Worm (Caenorhabditis elegans) whole organism, L4 larva: Measurements from ENCODE around the gene K10B2.4.

Source experiments
- F49E8.2 ChIP-seq: sonication (generic microtip); optimal IDR thresholded peaks from 2 replicates; lab custom pipeline; 2016; ENCODE audit warnings: missing compliant biosample characterization, mild to moderate bottlenecking, missing genetic modification characterization, borderline replicate concordance
- R02D3.7 ChIP-seq: fragments of 150-350 bp; sonication (generic microtip); optimal IDR thresholded peaks from 3 replicates; lab custom pipeline; 2014; ENCODE audit warnings: missing biosample characterization, missing genetic modification characterization
- Y5F2A.4 ChIP-seq: fragments of 200-800 bp; sonication (Bioruptor generic); optimal IDR thresholded peaks from 2 replicates; lab custom pipeline; 2018; ENCODE audit warnings: mild to moderate bottlenecking, missing genetic modification characterization, missing compliant biosample characterization
- ZK337.2 ChIP-seq: fragments of 200-800 bp; sonication (Bioruptor generic); IDR thresholded peaks from 2 replicates; pipeline ENCODE4 v1.3.6; 2022; ENCODE audit warnings: missing genetic modification reagents, missing genetic modification characterization, missing compliant biosample characterization
- aha-1 ChIP-seq: fragments of 150-350 bp; peaks from one replicate; lab custom pipeline; 2014; ENCODE audit warnings: missing biosample characterization, missing genetic modification characterization
- aly-2 ChIP-seq: sonication (generic microtip); optimal IDR thresholded peaks from 2 replicates; lab custom pipeline; 2018; ENCODE audit warnings: missing biosample characterization, missing genetic modification characterization
- ama-1 ChIP-seq: fragments of 150-350 bp; optimal IDR thresholded peaks from 2 replicates; lab custom pipeline; 2014; ENCODE audit warnings: inconsistent platforms, mixed read lengths
- arid-1 ChIP-seq: fragments of 200-800 bp; sonication (Bioruptor generic); conservative IDR thresholded peaks from 2 replicates; pipeline ENCODE4 v1.3.6; 2022; ENCODE audit warnings: missing genetic modification reagents, missing genetic modification characterization, missing compliant biosample characterization
- ceh-44 ChIP-seq: fragments of 200-800 bp; sonication (Bioruptor generic); IDR thresholded peaks from 2 replicates; pipeline ENCODE4 v1.3.6; 2022; ENCODE audit warnings: missing genetic modification reagents, missing genetic modification characterization, missing compliant biosample characterization
- ceh-82 ChIP-seq: sonication (generic microtip); optimal IDR thresholded peaks from 2 replicates; lab custom pipeline; 2017; ENCODE audit warnings: missing biosample characterization, missing genetic modification characterization
- ces-1 ChIP-seq: fragments of 150-350 bp; sonication (generic microtip); optimal IDR thresholded peaks from 4 replicates; lab custom pipeline; 2014; ENCODE audit warnings: missing biosample characterization, missing genetic modification reagents, missing genetic modification characterization
- ctbp-1 ChIP-seq: fragments of 200-800 bp; sonication (Bioruptor generic); IDR thresholded peaks from 2 replicates; pipeline ENCODE4 v1.3.6; 2022; ENCODE audit warnings: missing genetic modification reagents, missing genetic modification characterization, missing compliant biosample characterization
- daf-12 ChIP-seq: fragments of 150-350 bp; optimal IDR thresholded peaks from 2 replicates; lab custom pipeline; 2014; ENCODE audit warnings: missing biosample characterization, missing genetic modification reagents, missing genetic modification characterization
- daf-16 ChIP-seq, 3 experiments: sonication (generic microtip); optimal IDR thresholded peaks; 2 replicates each; lab custom pipeline; 2016 to 2017; ENCODE audit warnings: missing genetic modification characterization in 3 of 3, missing genetic modification reagents in 3 of 3, mild to moderate bottlenecking in 2 of 3, missing compliant biosample characterization in 2 of 3, missing biosample characterization in 1 of 3, moderate library complexity in 1 of 3
- daf-19 ChIP-seq: fragments of 200-800 bp; sonication (Bioruptor generic); conservative IDR thresholded peaks from 2 replicates; pipeline ENCODE4 v1.3.6; 2022; ENCODE audit warnings: missing genetic modification characterization, missing compliant biosample characterization
- daf-8 ChIP-seq: fragments of 200-800 bp; sonication (Bioruptor generic); IDR thresholded peaks from 2 replicates; pipeline ENCODE4 v1.3.6; 2022; ENCODE audit warnings: missing genetic modification characterization, missing compliant biosample characterization
- dmd-6 ChIP-seq: fragments of 200-800 bp; sonication (Bioruptor generic); IDR thresholded peaks from 2 replicates; pipeline ENCODE4 v1.3.6; 2022; ENCODE audit warnings: missing genetic modification reagents, missing genetic modification characterization, missing compliant biosample characterization
- dve-1 ChIP-seq: sonication (generic microtip); optimal IDR thresholded peaks from 2 replicates; lab custom pipeline; 2017; ENCODE audit warnings: antibody characterized with exemption, mild to moderate bottlenecking, missing genetic modification characterization, missing compliant biosample characterization; ENCODE audit not compliant: insufficient read depth
- egl-27 ChIP-seq: sonication (generic microtip); optimal IDR thresholded peaks from 3 replicates; lab custom pipeline; 2017; ENCODE audit warnings: missing biosample characterization, missing genetic modification reagents, missing genetic modification characterization
- egl-43 ChIP-seq: fragments of 200-800 bp; sonication (Bioruptor generic); IDR thresholded peaks from 2 replicates; pipeline ENCODE4 v1.3.6; 2022; ENCODE audit warnings: missing genetic modification reagents, missing genetic modification characterization, missing compliant biosample characterization
- gei-8 ChIP-seq: fragments of 200-800 bp; sonication (Bioruptor generic); optimal IDR thresholded peaks from 2 replicates; lab custom pipeline; 2018; ENCODE audit warnings: mild to moderate bottlenecking, missing genetic modification characterization, missing compliant biosample characterization
- hif-1 ChIP-seq, 2 experiments: sonication (generic microtip); optimal IDR thresholded peaks; 2 replicates each; lab custom pipeline; 2016 to 2017; ENCODE audit warnings: missing compliant biosample characterization in 2 of 2, missing genetic modification characterization in 2 of 2, missing genetic modification reagents in 2 of 2, missing genotype in 2 of 2, mild to moderate bottlenecking in 1 of 2
- hlh-11 ChIP-seq: fragments of 200-800 bp; sonication (Bioruptor generic); optimal IDR thresholded peaks from 2 replicates; lab custom pipeline; 2018; ENCODE audit warnings: mild to moderate bottlenecking, missing genetic modification characterization, missing compliant biosample characterization
- hlh-30 ChIP-seq: sonication (generic microtip); optimal IDR thresholded peaks from 2 replicates; lab custom pipeline; 2017; ENCODE audit warnings: antibody characterized with exemption, mild to moderate bottlenecking, missing genetic modification characterization, missing compliant biosample characterization; ENCODE audit not compliant: insufficient read depth
- jun-1 ChIP-seq: fragments of 150-350 bp; optimal IDR thresholded peaks from 2 replicates; lab custom pipeline; 2014; ENCODE audit warnings: missing biosample characterization, missing genetic modification reagents, missing genetic modification characterization
- lin-29 ChIP-seq: fragments of 200-800 bp; sonication (Bioruptor generic); IDR thresholded peaks from 2 replicates; pipeline ENCODE4 v1.3.6; 2022; ENCODE audit warnings: missing genetic modification reagents, missing genetic modification characterization, missing compliant biosample characterization
- lin-38 ChIP-seq: fragments of 200-800 bp; sonication (Bioruptor generic); IDR thresholded peaks from 2 replicates; pipeline ENCODE4 v1.3.6; 2022; ENCODE audit warnings: missing genetic modification reagents, missing genetic modification characterization, missing compliant biosample characterization
- lir-3 ChIP-seq: sonication (generic microtip); optimal IDR thresholded peaks from 2 replicates; lab custom pipeline; 2016; ENCODE audit warnings: mild to moderate bottlenecking, missing genetic modification characterization, missing compliant biosample characterization
- lsy-2 ChIP-seq, 2 experiments: fragments of 150-350 bp in 1 of 2; sonication (generic microtip) in 1 of 2; optimal IDR thresholded peaks; 2 replicates each; lab custom pipeline; 2014 to 2017; ENCODE audit warnings: missing biosample characterization in 2 of 2, missing genetic modification characterization in 2 of 2
- mes-2 ChIP-seq: sonication (generic microtip); optimal IDR thresholded peaks from 2 replicates; lab custom pipeline; 2016; ENCODE audit warnings: missing genotype, mild to moderate bottlenecking, missing genetic modification characterization, missing compliant biosample characterization; ENCODE audit not compliant: poor library complexity, severe bottlenecking
- mxl-2 ChIP-seq: fragments of 200-800 bp; sonication (Bioruptor generic); conservative IDR thresholded peaks from 2 replicates; pipeline ENCODE4 v1.3.6; 2022; ENCODE audit warnings: missing genetic modification reagents, missing genetic modification characterization, missing compliant biosample characterization
- mxl-3 ChIP-seq: fragments of 200-800 bp; sonication (Bioruptor generic); optimal IDR thresholded peaks from 2 replicates; lab custom pipeline; 2018; ENCODE audit warnings: mild to moderate bottlenecking, missing genetic modification characterization, missing compliant biosample characterization
- nhr-11 ChIP-seq: fragments of 150-350 bp; optimal IDR thresholded peaks from 2 replicates; lab custom pipeline; 2014; ENCODE audit warnings: missing biosample characterization, missing genetic modification characterization
- nhr-237 ChIP-seq: sonication (generic microtip); optimal IDR thresholded peaks from 2 replicates; lab custom pipeline; 2017; ENCODE audit warnings: missing biosample characterization, missing genetic modification characterization
- nhr-25 ChIP-seq: sonication (generic microtip); optimal IDR thresholded peaks from 2 replicates; lab custom pipeline; 2017; ENCODE audit warnings: missing genetic modification characterization, mild to moderate bottlenecking, missing compliant biosample characterization, antibody characterized with exemption, moderate library complexity, borderline replicate concordance; ENCODE audit not compliant: insufficient read depth
- nhr-28 ChIP-seq: fragments of 150-350 bp; optimal IDR thresholded peaks from 2 replicates; lab custom pipeline; 2014; ENCODE audit warnings: missing biosample characterization, missing genetic modification characterization
- nhr-76 ChIP-seq: fragments of 150-350 bp; optimal IDR thresholded peaks from 2 replicates; lab custom pipeline; 2014; ENCODE audit warnings: missing biosample characterization, missing genetic modification characterization
- php-3 ChIP-seq: fragments of 200-800 bp; sonication (Bioruptor generic); IDR thresholded peaks from 2 replicates; pipeline ENCODE4 v1.3.6; 2022; ENCODE audit warnings: missing genetic modification reagents, missing genetic modification characterization, missing compliant biosample characterization
- pqm-1 ChIP-seq: sonication (generic microtip); optimal IDR thresholded peaks from 2 replicates; lab custom pipeline; 2017; ENCODE audit warnings: missing biosample characterization, missing genetic modification characterization
- snpc-4 ChIP-seq: fragments of 150-350 bp; optimal IDR thresholded peaks from 2 replicates; lab custom pipeline; 2014; ENCODE audit warnings: missing biosample characterization, missing genetic modification characterization
- spr-1 ChIP-seq: sonication (generic microtip); optimal IDR thresholded peaks from 2 replicates; lab custom pipeline; 2016; ENCODE audit warnings: mild to moderate bottlenecking, missing genetic modification characterization, missing compliant biosample characterization
- tag-97 ChIP-seq: fragments of 200-800 bp; sonication (Bioruptor generic); IDR thresholded peaks from 2 replicates; pipeline ENCODE4 v1.3.6; 2022; ENCODE audit warnings: missing genetic modification characterization, missing compliant biosample characterization
- tra-1 ChIP-seq: fragments of 200-800 bp; sonication (Bioruptor generic); IDR thresholded peaks from 2 replicates; pipeline ENCODE4 v1.3.6; 2022; ENCODE audit warnings: missing genetic modification reagents, missing genetic modification characterization, missing compliant biosample characterization
- unc-39 ChIP-seq: sonication (generic microtip); optimal IDR thresholded peaks from 2 replicates; lab custom pipeline; 2017; ENCODE audit warnings: missing biosample characterization, missing genetic modification characterization
- unc-62 ChIP-seq, 3 experiments: fragments of 150-350 bp in 1 of 3; sonication (generic microtip); optimal IDR thresholded peaks in 2 of 3; peaks in 1 of 3; 1 replicate in 1 of 3; 2 replicates in 2 of 3; lab custom pipeline; 2014 to 2017; ENCODE audit warnings: missing biosample characterization in 3 of 3, missing genetic modification characterization in 3 of 3, missing genetic modification reagents in 3 of 3, missing genotype in 1 of 3
- zip-2 ChIP-seq: fragments of 150-350 bp; optimal IDR thresholded peaks from 2 replicates; lab custom pipeline; 2014; ENCODE audit warnings: missing biosample characterization, missing genetic modification characterization

K10B2.4 gene

DNA sequence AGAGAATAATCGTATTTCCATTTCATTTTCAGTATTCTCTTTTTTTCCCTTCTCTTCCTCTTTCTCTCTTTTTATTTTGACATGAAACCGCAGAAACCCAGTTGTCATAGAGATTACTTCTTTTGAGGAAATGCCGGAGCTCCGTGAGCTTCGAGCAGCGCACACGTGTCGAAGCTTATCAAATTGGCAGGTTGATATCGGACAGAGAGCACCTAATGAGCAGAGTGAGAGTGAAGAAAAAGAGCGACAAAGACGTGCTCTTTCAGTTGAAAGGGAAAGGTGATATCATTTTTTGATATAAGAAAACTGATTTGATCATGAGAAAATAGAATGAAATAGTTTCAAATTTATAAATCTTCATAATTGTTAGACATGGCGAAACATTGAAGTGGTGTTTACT is 25.4 kb downstream of the K10B2.4 start, which contains the start of gene C32D5.14:
C32D5.14 (plus strand) TSS at position 131 of the 400 bp plus-strand sequence.
- TF ChIP-seq R02D3.7 (tag; lab: Kevin White, UChicago): no peak
- TF ChIP-seq mxl-3 (GFP tag; lab: Kevin White, UChicago): peak; percentile 52
- no peak for TF ChIP-seq unc-62 (GFP tag; optimal IDR thresholded peaks at IDR 0.05 in 1 of 2; lab: Kevin White, UChicago)
- TF ChIP-seq unc-62 (tag; optimal IDR thresholded peaks at IDR 0.05; lab: Kevin White, UChicago): no peak
- TF ChIP-seq gei-8 (GFP tag; lab: Kevin White, UChicago): no peak
- no peak for TF ChIP-seq php-3
- TF ChIP-seq egl-43 (GFP tag; lab: Robert Waterston, UW): no peak
- TF ChIP-seq tag-97 (GFP tag; lab: Robert Waterston, UW): no peak
- peak; percentile 35 for TF ChIP-seq nhr-11 (tag; lab: Kevin White, UChicago)
- no peak for TF ChIP-seq lin-29 (GFP tag; lab: Robert Waterston, UW)
- peak; percentile 84 for TF ChIP-seq dmd-6 (GFP tag; lab: Robert Waterston, UW)
- no peak for TF ChIP-seq F49E8.2 (tag; lab: Kevin White, UChicago)
- TF ChIP-seq tra-1 (GFP tag; lab: Robert Waterston, UW): no peak
- peak in 1 of 2 experiments; percentile 45 for TF ChIP-seq hif-1 (tag; optimal IDR thresholded peaks at IDR 0.05; lab: Kevin White, UChicago)
- no peak for TF ChIP-seq Y5F2A.4 (GFP tag; lab: Kevin White, UChicago)
- TF ChIP-seq arid-1 (GFP tag; lab: Robert Waterston, UW): no peak
- no peak for TF ChIP-seq lsy-2 (tag; optimal IDR thresholded peaks at IDR 0.05; lab: Kevin White, UChicago)
- TF ChIP-seq daf-16 (GFP tag; optimal IDR thresholded peaks at IDR 0.05; lab: Kevin White, UChicago): no peak
- peak; percentile 27 for TF ChIP-seq daf-16 (tag; optimal IDR thresholded peaks at IDR 0.05; lab: Kevin White, UChicago)
- peak; percentile 54 for TF ChIP-seq dve-1 (tag; lab: Kevin White, UChicago)
- no peak for TF ChIP-seq egl-27 (tag; lab: Kevin White, UChicago)
- peak; percentile 26 for TF ChIP-seq hlh-11 (tag; lab: Kevin White, UChicago)
- TF ChIP-seq nhr-237 (tag; lab: Kevin White, UChicago): no peak
- TF ChIP-seq daf-8 (GFP tag; lab: Robert Waterston, UW): no peak
- no peak for TF ChIP-seq daf-12 (tag; lab: Kevin White, UChicago)
- TF ChIP-seq ZK337.2: no peak
- no peak for TF ChIP-seq ces-1 (GFP tag; lab: Kevin White, UChicago)
- no peak for TF ChIP-seq mxl-2 (GFP tag; lab: Robert Waterston, UW)
- TF ChIP-seq jun-1 (tag; lab: Kevin White, UChicago): no peak
- peak; percentile 73 for TF ChIP-seq aha-1 (tag; lab: Kevin White, UChicago)
- no peak for TF ChIP-seq lir-3

DNA sequence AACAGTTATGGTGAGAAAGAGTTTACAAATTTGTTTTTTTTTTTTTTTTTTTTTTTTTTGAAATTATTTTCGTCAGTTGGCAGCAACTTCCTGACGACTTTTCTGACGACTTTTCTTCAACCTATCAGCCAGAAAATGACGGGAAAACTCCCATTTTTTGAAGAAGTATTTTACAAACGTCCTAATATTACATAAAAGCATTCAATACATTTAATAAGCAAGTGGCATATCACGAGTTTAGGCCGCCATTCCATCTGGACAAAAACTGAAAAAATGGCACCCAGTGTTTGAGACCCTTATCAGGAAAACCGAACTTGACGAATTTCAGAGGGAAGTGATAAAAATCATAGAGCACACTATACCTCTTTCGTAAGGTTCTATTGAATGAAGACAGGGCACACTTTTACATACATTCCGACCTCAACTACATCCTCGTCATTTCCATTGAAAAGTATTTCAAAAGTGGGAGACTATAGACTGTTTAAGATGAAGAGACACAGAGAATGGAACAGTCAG is 26.0 kb downstream of the K10B2.4 start:
- no peak for TF ChIP-seq nhr-76
- TF ChIP-seq dmd-6 (GFP tag; lab: Robert Waterston, UW): peak; percentile 31; the same call in 1 of the 2 replicates
- TF ChIP-seq dve-1 (tag; lab: Kevin White, UChicago): peak; percentile 56
- peak; percentile 40 for TF ChIP-seq hlh-11 (tag; lab: Kevin White, UChicago)
- TF ChIP-seq nhr-28: peak; percentile 43
- TF ChIP-seq snpc-4 (tag; lab: Kevin White, UChicago): no peak
- TF ChIP-seq pqm-1 (tag; lab: Kevin White, UChicago): peak; percentile 54
- no peak for TF ChIP-seq unc-39 (tag; lab: Kevin White, UChicago)
- TF ChIP-seq spr-1 (tag; lab: Kevin White, UChicago): no peak

DNA sequence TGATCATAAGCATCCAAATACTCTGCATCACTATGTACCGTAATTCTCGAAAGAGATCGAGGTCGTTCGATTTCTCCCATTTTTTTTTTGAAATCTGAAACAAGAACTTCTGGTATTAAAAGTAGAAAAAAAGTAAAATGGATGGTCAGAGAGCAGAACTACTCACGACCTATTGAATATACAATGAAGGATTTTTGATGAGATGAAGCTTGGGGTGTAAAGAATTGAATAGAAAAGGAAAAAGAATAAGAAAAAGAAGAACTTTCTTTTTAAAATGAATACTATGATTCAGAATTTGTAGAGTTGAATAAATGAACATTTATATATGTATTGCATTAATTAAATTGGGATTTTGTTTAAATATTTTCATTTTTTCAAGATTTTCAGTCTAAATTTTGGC is 26.9 kb downstream of the K10B2.4 start, which contains the start of gene ttc-39B:
ttc-39B (minus strand) TSS at position 101 of the 400 bp plus-strand sequence.
- TF ChIP-seq ama-1 (lab: Kevin White, UChicago) (no peak), mes-2 (no peak), egl-43 (GFP tag; lab: Robert Waterston, UW) (no peak), ZK337.2 (no peak), zip-2 (tag; lab: Kevin White, UChicago) (no peak), hlh-30 (tag; lab: Kevin White, UChicago) (no peak), aly-2 (tag; lab: Kevin White, UChicago) (no peak), nhr-25 (no peak), ctbp-1 (no peak), mxl-3 (GFP tag; lab: Kevin White, UChicago) (no peak), ceh-82 (tag; lab: Kevin White, UChicago) (no peak), daf-16 (GFP tag; optimal IDR thresholded peaks at IDR 0.05; lab: Kevin White, UChicago) (no peak), daf-16 (tag; optimal IDR thresholded peaks at IDR 0.05; lab: Kevin White, UChicago) (no peak), daf-19 (no peak), ceh-44 (GFP tag; lab: Robert Waterston, UW) (no peak), lin-38 (GFP tag; lab: Robert Waterston, UW) (no peak)
